Fruit fly (Drosophila melanogaster) whole organism, prepupa: ENCODE data around the gene msi.

Source experiments
- Blimp-1 ChIP-seq: fragments of 200-800 bp; sonication (Bioruptor generic); optimal IDR thresholded peaks from 3 replicates; lab custom pipeline; 2017; ENCODE audit warnings: missing biosample characterization, missing genetic modification characterization, mild to moderate bottlenecking, moderate library complexity, missing genetic modification reagents
- CG10631 ChIP-seq: fragments of 200-800 bp; sonication (Bioruptor generic); optimal IDR thresholded peaks from 2 replicates; lab custom pipeline; 2016; ENCODE audit warnings: missing biosample characterization, missing genetic modification characterization
- CG10669 ChIP-seq: fragments of 200-800 bp; sonication (Bioruptor generic); optimal IDR thresholded peaks from 3 replicates; lab custom pipeline; 2018; ENCODE audit warnings: missing biosample characterization, mild to moderate bottlenecking, missing genetic modification characterization, moderate library complexity
- CG11294 ChIP-seq: fragments of 200-800 bp; sonication (Bioruptor generic); IDR thresholded peaks from 2 replicates; pipeline ENCODE4 v1.3.6; 2022; ENCODE audit warnings: missing biosample characterization, missing genetic modification characterization
- CG11762 ChIP-seq: fragments of 200-800 bp; sonication (Bioruptor generic); optimal IDR thresholded peaks from 3 replicates; lab custom pipeline; 2016; ENCODE audit warnings: missing biosample characterization, missing genetic modification characterization; ENCODE audit not compliant: insufficient read depth
- CG11902 ChIP-seq: fragments of 200-800 bp; sonication (Bioruptor generic); optimal IDR thresholded peaks from 3 replicates; lab custom pipeline; 2016; ENCODE audit warnings: missing biosample characterization, missing genetic modification characterization
- CG1621 ChIP-seq: fragments of 200-800 bp; sonication (Bioruptor generic); optimal IDR thresholded peaks from 3 replicates; lab custom pipeline; 2018; ENCODE audit warnings: missing biosample characterization, mild to moderate bottlenecking, missing genetic modification characterization
- CG16779 ChIP-seq: fragments of 200-800 bp; sonication (Bioruptor generic); optimal IDR thresholded peaks from 3 replicates; lab custom pipeline; 2017; ENCODE audit warnings: missing biosample characterization, mild to moderate bottlenecking, missing genetic modification characterization
- CG3032 ChIP-seq: fragments of 200-800 bp; optimal IDR thresholded peaks from 2 replicates; lab custom pipeline; 2019; ENCODE audit warnings: missing biosample characterization, mild to moderate bottlenecking, missing genetic modification characterization, moderate library complexity
- CG31627 ChIP-seq: fragments of 200-800 bp; sonication (Bioruptor generic); optimal IDR thresholded peaks from 3 replicates; lab custom pipeline; 2016; ENCODE audit warnings: missing biosample characterization, missing genetic modification characterization
- CG32006 ChIP-seq: fragments of 200-800 bp; sonication (Bioruptor generic); optimal IDR thresholded peaks from 3 replicates; lab custom pipeline; 2017; ENCODE audit warnings: missing biosample characterization, mild to moderate bottlenecking, missing genetic modification characterization
- CG34406 ChIP-seq: fragments of 200-800 bp; sonication (Bioruptor generic); optimal IDR thresholded peaks from 3 replicates; lab custom pipeline; 2016; ENCODE audit warnings: missing biosample characterization, missing genetic modification characterization
- CG3919 ChIP-seq: fragments of 200-800 bp; sonication (Bioruptor generic); optimal IDR thresholded peaks from 3 replicates; lab custom pipeline; 2016; ENCODE audit warnings: missing biosample characterization, missing genetic modification characterization
- CG4318 ChIP-seq: fragments of 200-800 bp; sonication (Bioruptor generic); optimal IDR thresholded peaks from 3 replicates; lab custom pipeline; 2017; ENCODE audit warnings: missing biosample characterization, mild to moderate bottlenecking, missing genetic modification characterization
- CG6163 ChIP-seq: fragments of 200-800 bp; sonication (Bioruptor generic); IDR thresholded peaks from 3 replicates; pipeline ENCODE4 v1.3.6; 2022; ENCODE audit warnings: missing biosample characterization, missing genetic modification characterization
- CG6792 ChIP-seq: fragments of 200-800 bp; sonication (Bioruptor generic); optimal IDR thresholded peaks from 3 replicates; lab custom pipeline; 2016; ENCODE audit warnings: missing biosample characterization, missing genetic modification characterization
- CG6808 ChIP-seq: fragments of 200-800 bp; sonication (Bioruptor generic); optimal IDR thresholded peaks from 3 replicates; lab custom pipeline; 2017; ENCODE audit warnings: missing biosample characterization, missing genetic modification characterization, mild to moderate bottlenecking, moderate library complexity, missing genetic modification reagents
- CG6854 ChIP-seq: fragments of 200-800 bp; sonication (Bioruptor generic); optimal IDR thresholded peaks from 2 replicates; lab custom pipeline; 2017; ENCODE audit warnings: missing biosample characterization, mild to moderate bottlenecking, missing genetic modification characterization
- CG7368 ChIP-seq: fragments of 200-800 bp; sonication (Bioruptor generic); optimal IDR thresholded peaks from 3 replicates; lab custom pipeline; 2016; ENCODE audit warnings: missing biosample characterization, missing genetic modification characterization
- CG8119 ChIP-seq: fragments of 200-800 bp; sonication (Bioruptor generic); IDR thresholded peaks from 3 replicates; pipeline ENCODE4 v1.3.6; 2022; ENCODE audit warnings: missing biosample characterization, missing genetic modification characterization
- CG8632 ChIP-seq: fragments of 200-800 bp; sonication (Bioruptor generic); optimal IDR thresholded peaks from 3 replicates; lab custom pipeline; 2016; ENCODE audit warnings: missing biosample characterization, missing genetic modification characterization
- Eip75B ChIP-seq: fragments of 200-800 bp; sonication (Bioruptor generic); optimal IDR thresholded peaks from 3 replicates; lab custom pipeline; 2016; ENCODE audit warnings: missing biosample characterization, missing genetic modification characterization
- Eip78C ChIP-seq: fragments of 200-800 bp; sonication (Bioruptor generic); peaks from one replicate; lab custom pipeline; 2016; ENCODE audit warnings: missing biosample characterization, missing genetic modification characterization
- Eip93F ChIP-seq: fragments of 200-800 bp; sonication (Bioruptor generic); optimal IDR thresholded peaks from 2 replicates; lab custom pipeline; 2016; ENCODE audit warnings: missing biosample characterization, mild to moderate bottlenecking, missing genetic modification characterization
- Ets21C ChIP-seq: fragments of 200-800 bp; sonication (Bioruptor generic); optimal IDR thresholded peaks from 3 replicates; lab custom pipeline; 2016; ENCODE audit warnings: missing biosample characterization, missing genetic modification characterization
- Ets96B ChIP-seq: fragments of 200-800 bp; optimal IDR thresholded peaks from 2 replicates; lab custom pipeline; 2019; ENCODE audit warnings: missing biosample characterization, mild to moderate bottlenecking, missing genetic modification characterization, moderate library complexity
- Gug ChIP-seq: fragments of 200-800 bp; sonication (Bioruptor generic); IDR thresholded peaks from 2 replicates; pipeline ENCODE4 v1.3.6; 2022; ENCODE audit warnings: missing biosample characterization, missing genetic modification characterization
- Hr38 ChIP-seq: sonication (Bioruptor generic); optimal IDR thresholded peaks from 2 replicates; lab custom pipeline; 2016; ENCODE audit warnings: missing biosample characterization, missing genetic modification characterization
- Hr4 ChIP-seq: fragments of 200-800 bp; sonication (Bioruptor generic); optimal IDR thresholded peaks from 3 replicates; lab custom pipeline; 2016; ENCODE audit warnings: missing biosample characterization, missing genetic modification characterization
- Lpt ChIP-seq: fragments of 200-800 bp; sonication (Bioruptor generic); optimal IDR thresholded peaks from 3 replicates; lab custom pipeline; 2016; ENCODE audit warnings: missing biosample characterization, missing genetic modification characterization
- Met ChIP-seq: fragments of 200-800 bp; sonication (Bioruptor generic); optimal IDR thresholded peaks from 3 replicates; lab custom pipeline; 2016; ENCODE audit warnings: missing biosample characterization, missing genetic modification characterization
- OdsH ChIP-seq: fragments of 200-800 bp; sonication (Bioruptor generic); optimal IDR thresholded peaks from 3 replicates; lab custom pipeline; 2016; ENCODE audit warnings: missing biosample characterization, missing genetic modification characterization
- Smox ChIP-seq: fragments of 200-800 bp; sonication (Bioruptor generic); optimal IDR thresholded peaks from 3 replicates; lab custom pipeline; 2016; ENCODE audit warnings: missing biosample characterization, missing genetic modification characterization
- Sox102F ChIP-seq: fragments of 200-800 bp; sonication (Bioruptor generic); optimal IDR thresholded peaks from 2 replicates; lab custom pipeline; 2016; ENCODE audit warnings: missing biosample characterization, mild to moderate bottlenecking, missing genetic modification characterization
- Sox14 ChIP-seq: fragments of 200-800 bp; sonication (Bioruptor generic); optimal IDR thresholded peaks from 3 replicates; lab custom pipeline; 2016; ENCODE audit warnings: missing biosample characterization, missing genetic modification characterization
- Sox15 ChIP-seq: fragments of 200-800 bp; sonication (Bioruptor generic); optimal IDR thresholded peaks from 3 replicates; lab custom pipeline; 2016; ENCODE audit warnings: missing biosample characterization, missing genetic modification characterization
- achi ChIP-seq: fragments of 200-800 bp; sonication (Bioruptor generic); optimal IDR thresholded peaks from 3 replicates; lab custom pipeline; 2016; ENCODE audit warnings: missing biosample characterization, missing genetic modification characterization
- acj6 ChIP-seq: fragments of 200-800 bp; sonication (Bioruptor generic); optimal IDR thresholded peaks from 3 replicates; lab custom pipeline; 2016; ENCODE audit warnings: missing biosample characterization, missing genetic modification characterization
- cyc ChIP-seq: fragments of 200-800 bp; sonication (Bioruptor generic); optimal IDR thresholded peaks from 3 replicates; lab custom pipeline; 2016; ENCODE audit warnings: missing biosample characterization, missing genetic modification characterization
- dac ChIP-seq: fragments of 200-800 bp; sonication (Bioruptor generic); optimal IDR thresholded peaks from 2 replicates; lab custom pipeline; 2017; ENCODE audit warnings: missing biosample characterization, mild to moderate bottlenecking, missing genetic modification characterization
- eg ChIP-seq: fragments of 200-800 bp; sonication (Bioruptor generic); IDR thresholded peaks from 3 replicates; pipeline ENCODE4 v1.3.6; 2022; ENCODE audit warnings: missing biosample characterization, missing genetic modification characterization
- esn ChIP-seq: fragments of 200-800 bp; sonication (Bioruptor generic); optimal IDR thresholded peaks from 2 replicates; lab custom pipeline; 2016; ENCODE audit warnings: missing biosample characterization, mild to moderate bottlenecking, missing genetic modification characterization, moderate library complexity
- fkh ChIP-seq: fragments of 200-800 bp; sonication (Bioruptor generic); optimal IDR thresholded peaks from 3 replicates; lab custom pipeline; 2017; ENCODE audit warnings: missing biosample characterization, mild to moderate bottlenecking, missing genetic modification characterization, moderate library complexity
- lz ChIP-seq: fragments of 200-800 bp; sonication (Bioruptor generic); optimal IDR thresholded peaks from 3 replicates; lab custom pipeline; 2016; ENCODE audit warnings: missing biosample characterization, missing genetic modification characterization
- net ChIP-seq: fragments of 200-800 bp; sonication (Bioruptor generic); optimal IDR thresholded peaks from 3 replicates; lab custom pipeline; 2016; ENCODE audit warnings: missing biosample characterization, missing genetic modification characterization
- pdm3 ChIP-seq: fragments of 200-800 bp; sonication (Bioruptor generic); optimal IDR thresholded peaks from 3 replicates; lab custom pipeline; 2016; ENCODE audit warnings: missing biosample characterization, missing genetic modification characterization
- salr ChIP-seq, 2 experiments: fragments of 200-800 bp; sonication (Bioruptor generic); optimal IDR thresholded peaks; 3 replicates each; lab custom pipeline; 2016 to 2018; ENCODE audit warnings: missing biosample characterization in 2 of 2, missing genetic modification characterization in 2 of 2, mild to moderate bottlenecking in 1 of 2
- spab ChIP-seq: fragments of 200-800 bp; sonication (Bioruptor generic); optimal IDR thresholded peaks from 2 replicates; lab custom pipeline; 2017; ENCODE audit warnings: missing biosample characterization, mild to moderate bottlenecking, missing genetic modification characterization, missing genetic modification reagents
- ss ChIP-seq, 2 experiments: fragments of 200-800 bp; sonication (Bioruptor generic); optimal IDR thresholded peaks; 2 replicates in 1 of 2; 3 replicates in 1 of 2; lab custom pipeline; 2017 to 2018; ENCODE audit warnings: mild to moderate bottlenecking in 2 of 2, missing biosample characterization in 2 of 2, missing genetic modification characterization in 2 of 2, moderate library complexity in 1 of 2
- svp ChIP-seq: fragments of 200-800 bp; sonication (Bioruptor generic); peaks from one replicate; lab custom pipeline; 2016; ENCODE audit warnings: missing biosample characterization, missing genetic modification characterization
- topi ChIP-seq: fragments of 200-800 bp; sonication (Bioruptor generic); optimal IDR thresholded peaks from 3 replicates; lab custom pipeline; 2016; ENCODE audit warnings: missing biosample characterization, missing genetic modification characterization
- vri ChIP-seq: fragments of 200-800 bp; sonication (Bioruptor generic); optimal IDR thresholded peaks from 3 replicates; lab custom pipeline; 2016; ENCODE audit warnings: missing biosample characterization, mild to moderate bottlenecking, missing genetic modification characterization

msi gene

DNA sequence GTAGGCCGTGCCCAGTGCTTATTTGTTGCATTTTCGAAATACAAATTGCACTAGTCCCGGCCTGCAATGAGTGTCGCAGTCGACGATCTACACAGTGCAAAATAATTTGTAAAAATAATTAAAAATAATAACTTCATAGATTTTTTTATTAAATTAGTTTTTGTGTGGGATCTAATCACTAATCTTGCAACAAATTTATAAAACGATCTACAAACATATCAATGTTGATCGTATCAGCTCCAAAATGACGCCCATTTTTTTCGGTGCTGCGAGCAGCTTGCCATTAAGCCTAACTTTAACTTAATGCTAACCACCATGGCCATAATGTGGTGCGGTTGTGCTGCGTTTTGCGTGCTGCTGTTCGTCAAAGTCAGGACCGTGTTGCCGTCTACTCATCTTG lies 135.5 kb downstream of the msi start:
- TF ChIP-seq Eip93F (no peak), Sox15 (GFP tag; lab: Kevin White, UChicago) (no peak), Blimp-1 (GFP tag; lab: Kevin White, UChicago) (no peak), OdsH (GFP tag; lab: Kevin White, UChicago) (peak; percentile 55), svp (GFP tag; lab: Kevin White, UChicago) (peak; percentile 53), eg (GFP tag; lab: Robert Waterston, UW) (peak; percentile 66), pdm3 (GFP tag; lab: Kevin White, UChicago) (peak; percentile 43), salr (GFP tag; optimal IDR thresholded peaks at IDR 0.05; lab: Kevin White, UChicago) (no peak), CG8632 (peak; percentile 18), CG10631 (GFP tag; lab: Kevin White, UChicago) (peak; percentile 39), Sox102F (GFP tag; lab: Kevin White, UChicago) (peak; percentile 13), CG6792 (GFP tag; lab: Kevin White, UChicago) (peak; percentile 30), vri (GFP tag; lab: Kevin White, UChicago) (no peak), CG8119 (GFP tag; lab: Robert Waterston, UW) (peak; percentile 70), Hr38 (GFP tag; lab: Kevin White, UChicago) (no peak), CG6854 (GFP tag; lab: Kevin White, UChicago) (no peak), Met (GFP tag; lab: Kevin White, UChicago) (peak; percentile 39), CG6163 (peak; percentile 71; the same call in 1 of the 3 replicates), acj6 (GFP tag; lab: Kevin White, UChicago) (peak; percentile 44), ss (GFP tag; optimal IDR thresholded peaks at IDR 0.05; lab: Kevin White, UChicago) (peak in 1 of 2 experiments; percentile 47), spab (GFP tag; lab: Kevin White, UChicago) (peak; percentile 43), CG11902 (no peak), Eip78C (GFP tag; lab: Kevin White, UChicago) (peak; percentile 79), Ets96B (tag; lab: Kevin White, UChicago) (peak; percentile 45), CG10669 (GFP tag; lab: Kevin White, UChicago) (peak; percentile 38), Gug (peak; percentile 13; the same call in 1 of the 2 replicates), CG11294 (0 out of 2 replicates have a peak, but pooled peaks have one; percentile 11), CG4318 (GFP tag; lab: Kevin White, UChicago) (no peak), topi (peak; percentile 56), CG6808 (GFP tag; lab: Kevin White, UChicago) (peak; percentile 46), dac (GFP tag; lab: Kevin White, UChicago) (no peak), Smox (GFP tag; lab: Kevin White, UChicago) (peak; percentile 25), CG11762 (GFP tag; lab: Kevin White, UChicago) (no peak), achi (peak; percentile 49), CG1621 (tag; lab: Kevin White, UChicago) (peak; percentile 11), Hr4 (GFP tag; lab: Kevin White, UChicago) (peak; percentile 65), CG3032 (peak; percentile 47), Eip75B (peak; percentile 36), fkh (GFP tag; lab: Kevin White, UChicago) (no peak), net (GFP tag; lab: Kevin White, UChicago) (no peak), Lpt (GFP tag; lab: Kevin White, UChicago) (peak; percentile 35), CG31627 (no peak), esn (GFP tag; lab: Kevin White, UChicago) (peak; percentile 47), CG16779 (tag; lab: Kevin White, UChicago) (no peak), CG32006 (peak; percentile 65), cyc (GFP tag; lab: Kevin White, UChicago) (peak; percentile 38), Ets21C (GFP tag; lab: Kevin White, UChicago) (no peak), CG34406 (GFP tag; lab: Kevin White, UChicago) (peak; percentile 28), Sox14 (peak; percentile 10), CG3919 (GFP tag; lab: Kevin White, UChicago) (peak; percentile 47), CG7368 (GFP tag; lab: Kevin White, UChicago) (peak; percentile 34), lz (GFP tag; lab: Kevin White, UChicago) (peak; percentile 30)
